Worm (Caenorhabditis elegans) whole organism, L4 larva: ENCODE measurements around the gene nkat-1.
"Not testable (repeated sequence)": the region's sequence is repeated elsewhere in the genome, so short reads cannot be mapped to it uniquely, and the experiment has no call there.

Source experiments
- D1046.2 ChIP-seq: fragments of 200-800 bp; sonication (Bioruptor generic); IDR thresholded peaks from 2 replicates; pipeline ENCODE4 v1.3.6; 2022; ENCODE audit warnings: missing genetic modification characterization, missing compliant biosample characterization
- F26F4.8 ChIP-seq: fragments of 200-800 bp; sonication (Bioruptor generic); conservative IDR thresholded peaks from 2 replicates; pipeline ENCODE4 v1.3.6; 2022; ENCODE audit warnings: missing genetic modification characterization, missing compliant biosample characterization
- F37D6.2 ChIP-seq: sonication (generic microtip); optimal IDR thresholded peaks from 2 replicates; lab custom pipeline; 2016; ENCODE audit warnings: mild to moderate bottlenecking, missing genetic modification characterization, missing compliant biosample characterization
- F44E2.7 ChIP-seq: fragments of 200-800 bp; sonication (Bioruptor generic); IDR thresholded peaks from 2 replicates; pipeline ENCODE4 v2.1.2; 2022; ENCODE audit warnings: missing genetic modification characterization, missing compliant biosample characterization
- T20F7.1 ChIP-seq: fragments of 200-800 bp; sonication (Bioruptor generic); optimal IDR thresholded peaks from 2 replicates; lab custom pipeline; 2018; ENCODE audit warnings: mild to moderate bottlenecking, missing genetic modification characterization, missing compliant biosample characterization
- T26A8.4 ChIP-seq: fragments of 200-800 bp; sonication (Bioruptor generic); IDR thresholded peaks from 2 replicates; pipeline ENCODE4 v1.3.6; 2022; ENCODE audit warnings: missing genetic modification characterization, missing compliant biosample characterization
- Y105C5A.15 ChIP-seq: fragments of 200-800 bp; sonication (Bioruptor generic); IDR thresholded peaks from 2 replicates; pipeline ENCODE4 v1.3.6; 2022; ENCODE audit warnings: missing genetic modification characterization, missing compliant biosample characterization
- aha-1 ChIP-seq: fragments of 150-350 bp; peaks from one replicate; lab custom pipeline; 2014; ENCODE audit warnings: missing biosample characterization, missing genetic modification characterization
- aly-2 ChIP-seq: sonication (generic microtip); optimal IDR thresholded peaks from 2 replicates; lab custom pipeline; 2018; ENCODE audit warnings: missing biosample characterization, missing genetic modification characterization
- arid-1 ChIP-seq: fragments of 200-800 bp; sonication (Bioruptor generic); conservative IDR thresholded peaks from 2 replicates; pipeline ENCODE4 v1.3.6; 2022; ENCODE audit warnings: missing genetic modification reagents, missing genetic modification characterization, missing compliant biosample characterization
- attf-4 ChIP-seq: sonication (generic microtip); optimal IDR thresholded peaks from 3 replicates; lab custom pipeline; 2017; ENCODE audit warnings: missing biosample characterization, missing genetic modification characterization
- ceh-82 ChIP-seq: sonication (generic microtip); optimal IDR thresholded peaks from 2 replicates; lab custom pipeline; 2017; ENCODE audit warnings: missing biosample characterization, missing genetic modification characterization
- ces-1 ChIP-seq: fragments of 150-350 bp; sonication (generic microtip); optimal IDR thresholded peaks from 4 replicates; lab custom pipeline; 2014; ENCODE audit warnings: missing biosample characterization, missing genetic modification reagents, missing genetic modification characterization
- daf-16 ChIP-seq, 3 experiments: sonication (generic microtip); optimal IDR thresholded peaks; 2 replicates each; lab custom pipeline; 2016 to 2017; ENCODE audit warnings: missing genetic modification characterization in 3 of 3, missing genetic modification reagents in 3 of 3, mild to moderate bottlenecking in 2 of 3, missing compliant biosample characterization in 2 of 3, missing biosample characterization in 1 of 3, moderate library complexity in 1 of 3
- daf-19 ChIP-seq: fragments of 200-800 bp; sonication (Bioruptor generic); conservative IDR thresholded peaks from 2 replicates; pipeline ENCODE4 v1.3.6; 2022; ENCODE audit warnings: missing genetic modification characterization, missing compliant biosample characterization
- dmd-6 ChIP-seq: fragments of 200-800 bp; sonication (Bioruptor generic); IDR thresholded peaks from 2 replicates; pipeline ENCODE4 v1.3.6; 2022; ENCODE audit warnings: missing genetic modification reagents, missing genetic modification characterization, missing compliant biosample characterization
- dpl-1 ChIP-seq: fragments of 150-350 bp; optimal IDR thresholded peaks from 2 replicates; lab custom pipeline; 2014; ENCODE audit warnings: missing biosample characterization, missing genetic modification reagents, missing genetic modification characterization
- duxl-1 ChIP-seq: sonication (generic microtip); optimal IDR thresholded peaks from 2 replicates; lab custom pipeline; 2016; ENCODE audit warnings: mild to moderate bottlenecking, missing genetic modification characterization, moderate library complexity, missing compliant biosample characterization; ENCODE audit not compliant: poor library complexity
- egl-43 ChIP-seq: fragments of 200-800 bp; sonication (Bioruptor generic); IDR thresholded peaks from 2 replicates; pipeline ENCODE4 v1.3.6; 2022; ENCODE audit warnings: missing genetic modification reagents, missing genetic modification characterization, missing compliant biosample characterization
- hif-1 ChIP-seq, 2 experiments: sonication (generic microtip); optimal IDR thresholded peaks; 2 replicates each; lab custom pipeline; 2016 to 2017; ENCODE audit warnings: missing compliant biosample characterization in 2 of 2, missing genetic modification characterization in 2 of 2, missing genetic modification reagents in 2 of 2, missing genotype in 2 of 2, mild to moderate bottlenecking in 1 of 2
- lim-7 ChIP-seq: fragments of 200-800 bp; sonication (Bioruptor generic); IDR thresholded peaks from 2 replicates; pipeline ENCODE4 v1.3.6; 2022; ENCODE audit warnings: missing genetic modification characterization, missing compliant biosample characterization
- lin-13 ChIP-seq: fragments of 150-350 bp; optimal IDR thresholded peaks from 2 replicates; lab custom pipeline; 2014; ENCODE audit warnings: missing biosample characterization, missing genetic modification reagents, missing genetic modification characterization
- lin-15B ChIP-seq: fragments of 150-350 bp; sonication (generic microtip); optimal IDR thresholded peaks from 3 replicates; lab custom pipeline; 2014; ENCODE audit warnings: missing biosample characterization, missing genetic modification characterization
- lin-29 ChIP-seq: fragments of 200-800 bp; sonication (Bioruptor generic); IDR thresholded peaks from 2 replicates; pipeline ENCODE4 v1.3.6; 2022; ENCODE audit warnings: missing genetic modification reagents, missing genetic modification characterization, missing compliant biosample characterization
- lin-38 ChIP-seq: fragments of 200-800 bp; sonication (Bioruptor generic); IDR thresholded peaks from 2 replicates; pipeline ENCODE4 v1.3.6; 2022; ENCODE audit warnings: missing genetic modification reagents, missing genetic modification characterization, missing compliant biosample characterization
- lsy-2 ChIP-seq, 2 experiments: fragments of 150-350 bp in 1 of 2; sonication (generic microtip) in 1 of 2; optimal IDR thresholded peaks; 2 replicates each; lab custom pipeline; 2014 to 2017; ENCODE audit warnings: missing biosample characterization in 2 of 2, missing genetic modification characterization in 2 of 2
- madf-5 ChIP-seq, 2 experiments: fragments of 200-800 bp; sonication (Bioruptor generic); IDR thresholded peaks; 2 replicates each; pipeline ENCODE4 v1.3.6; 2022; ENCODE audit warnings: missing compliant biosample characterization in 2 of 2, missing genetic modification characterization in 2 of 2
- mdl-1 ChIP-seq, 2 experiments: fragments of 150-350 bp in 1 of 2; sonication (generic microtip) in 1 of 2; optimal IDR thresholded peaks; 2 replicates each; lab custom pipeline; 2014 to 2017; ENCODE audit warnings: missing biosample characterization in 2 of 2, missing genetic modification characterization in 2 of 2
- mes-2 ChIP-seq: sonication (generic microtip); optimal IDR thresholded peaks from 2 replicates; lab custom pipeline; 2016; ENCODE audit warnings: missing genotype, mild to moderate bottlenecking, missing genetic modification characterization, missing compliant biosample characterization; ENCODE audit not compliant: poor library complexity, severe bottlenecking
- mxl-3 ChIP-seq: fragments of 200-800 bp; sonication (Bioruptor generic); optimal IDR thresholded peaks from 2 replicates; lab custom pipeline; 2018; ENCODE audit warnings: mild to moderate bottlenecking, missing genetic modification characterization, missing compliant biosample characterization
- nhr-10 ChIP-seq: fragments of 150-350 bp; optimal IDR thresholded peaks from 2 replicates; lab custom pipeline; 2014; ENCODE audit warnings: missing biosample characterization, missing genetic modification characterization
- nhr-11 ChIP-seq: fragments of 150-350 bp; optimal IDR thresholded peaks from 2 replicates; lab custom pipeline; 2014; ENCODE audit warnings: missing biosample characterization, missing genetic modification characterization
- nhr-237 ChIP-seq: sonication (generic microtip); optimal IDR thresholded peaks from 2 replicates; lab custom pipeline; 2017; ENCODE audit warnings: missing biosample characterization, missing genetic modification characterization
- nhr-6 ChIP-seq: fragments of 150-350 bp; optimal IDR thresholded peaks from 2 replicates; lab custom pipeline; 2014; ENCODE audit warnings: missing biosample characterization, missing genetic modification characterization
- nhr-76 ChIP-seq: fragments of 150-350 bp; optimal IDR thresholded peaks from 2 replicates; lab custom pipeline; 2014; ENCODE audit warnings: missing biosample characterization, missing genetic modification characterization
- php-3 ChIP-seq: fragments of 200-800 bp; sonication (Bioruptor generic); IDR thresholded peaks from 2 replicates; pipeline ENCODE4 v1.3.6; 2022; ENCODE audit warnings: missing genetic modification reagents, missing genetic modification characterization, missing compliant biosample characterization
- pqm-1 ChIP-seq: sonication (generic microtip); optimal IDR thresholded peaks from 2 replicates; lab custom pipeline; 2017; ENCODE audit warnings: missing biosample characterization, missing genetic modification characterization
- set-16 ChIP-seq: fragments of 200-800 bp; sonication (Bioruptor generic); IDR thresholded peaks from 2 replicates; pipeline ENCODE4 v1.3.6; 2022; ENCODE audit warnings: missing genetic modification reagents, missing genetic modification characterization, missing compliant biosample characterization
- skn-1 ChIP-seq: fragments of 150-350 bp; optimal IDR thresholded peaks from 2 replicates; lab custom pipeline; 2014; ENCODE audit warnings: missing biosample characterization, missing genetic modification characterization
- spr-3 ChIP-seq: fragments of 200-800 bp; sonication (Bioruptor generic); optimal IDR thresholded peaks from 2 replicates; lab custom pipeline; 2018; ENCODE audit warnings: mild to moderate bottlenecking, missing genetic modification characterization, missing compliant biosample characterization
- unc-62 ChIP-seq, 3 experiments: fragments of 150-350 bp in 1 of 3; sonication (generic microtip); optimal IDR thresholded peaks in 2 of 3; peaks in 1 of 3; 1 replicate in 1 of 3; 2 replicates in 2 of 3; lab custom pipeline; 2014 to 2017; ENCODE audit warnings: missing biosample characterization in 3 of 3, missing genetic modification characterization in 3 of 3, missing genetic modification reagents in 3 of 3, missing genotype in 1 of 3
- vab-7 ChIP-seq: fragments of 200-800 bp; sonication (Bioruptor generic); IDR thresholded peaks from 2 replicates; pipeline ENCODE4 v1.3.6; 2022; ENCODE audit warnings: missing genetic modification reagents, missing genetic modification characterization, missing compliant biosample characterization
- ztf-11 ChIP-seq: fragments of 150-350 bp; optimal IDR thresholded peaks from 2 replicates; lab custom pipeline; 2014; ENCODE audit warnings: missing biosample characterization, missing genetic modification characterization

Gene nkat-1

DNA sequence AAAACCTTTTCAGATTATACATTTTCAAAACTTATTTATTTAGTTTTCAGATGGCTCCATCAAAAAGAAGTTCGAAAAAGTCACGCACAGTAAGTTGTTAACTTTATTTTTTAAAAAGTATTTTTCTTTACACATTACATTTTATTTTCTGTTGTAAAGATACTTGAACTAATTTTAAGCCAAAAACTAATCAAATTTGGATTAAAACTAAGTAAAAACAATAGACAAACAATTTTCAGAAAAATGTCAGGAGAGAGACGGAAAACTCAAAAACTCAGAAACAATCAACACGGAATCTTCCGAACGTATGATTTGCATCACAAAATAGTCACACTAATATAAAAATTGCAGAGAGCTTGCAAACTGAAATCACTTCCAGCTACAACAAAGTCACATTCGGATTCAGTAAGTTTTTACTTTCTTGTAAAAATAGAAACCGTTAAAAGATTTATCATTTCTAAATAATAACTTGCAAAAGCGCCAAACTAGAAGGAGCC lies 2.0 kb upstream of the nkat-1 start, which contains the start of gene ceh-89:
ceh-89 (plus strand) TSS at position 51 of the 497 bp plus-strand sequence.
- TF ChIP-seq ceh-82 (tag; lab: Kevin White, UChicago) (no peak), aha-1 (tag; lab: Kevin White, UChicago) (peak; percentile 95)

DNA sequence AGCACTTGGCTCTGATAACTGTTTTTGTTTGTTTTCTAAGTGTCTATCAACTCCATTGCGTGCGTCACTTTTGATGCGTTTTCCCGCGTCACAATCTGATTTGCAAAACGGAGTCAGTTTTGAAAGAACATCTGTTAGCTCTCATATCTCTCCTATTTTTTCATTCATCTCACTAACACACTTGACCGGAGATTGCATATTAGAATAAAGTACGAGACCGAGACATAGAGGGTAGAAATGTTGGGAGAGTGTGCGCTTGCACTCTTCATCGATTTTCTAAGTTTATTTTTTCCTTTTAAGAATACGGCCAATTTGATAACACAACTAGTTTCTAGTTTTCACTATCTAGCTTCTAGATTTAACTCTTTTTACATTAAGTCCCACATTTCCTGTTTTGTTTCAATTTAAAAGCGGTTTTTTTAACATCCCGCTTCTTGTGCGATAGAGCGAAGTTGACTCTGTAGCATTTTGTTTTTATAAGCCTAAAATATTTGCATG lies 1.5 kb upstream of the nkat-1 start:
- TF ChIP-seq nhr-237 (tag; lab: Kevin White, UChicago) (no peak), lin-13 (GFP tag; lab: Kevin White, UChicago) (no peak), dpl-1 (GFP tag; lab: Kevin White, UChicago) (no peak), aly-2 (tag; lab: Kevin White, UChicago) (no peak), nhr-76 (tag; lab: Kevin White, UChicago) (no peak), unc-62 (GFP tag; optimal IDR thresholded peaks at IDR 0.05 in 1 of 2; lab: Kevin White, UChicago) (peak in 1 of 2 experiments; percentile 83), unc-62 (tag; optimal IDR thresholded peaks at IDR 0.05; lab: Kevin White, UChicago) (no peak), dmd-6 (no peak), lin-15B (tag; lab: Kevin White, UChicago) (no peak), D1046.2 (GFP tag; lab: Robert Waterston, UW) (no peak), nhr-6 (tag; lab: Kevin White, UChicago) (no peak), spr-3 (GFP tag; lab: Kevin White, UChicago) (no peak), hif-1 (tag; optimal IDR thresholded peaks at IDR 0.05; lab: Kevin White, UChicago) (no peak), nhr-11 (tag; lab: Kevin White, UChicago) (no peak), ztf-11 (tag; lab: Kevin White, UChicago) (no peak), php-3 (GFP tag; lab: Robert Waterston, UW) (no peak), arid-1 (GFP tag; lab: Robert Waterston, UW) (no peak), ces-1 (GFP tag; lab: Kevin White, UChicago) (peak; percentile 2)

DNA sequence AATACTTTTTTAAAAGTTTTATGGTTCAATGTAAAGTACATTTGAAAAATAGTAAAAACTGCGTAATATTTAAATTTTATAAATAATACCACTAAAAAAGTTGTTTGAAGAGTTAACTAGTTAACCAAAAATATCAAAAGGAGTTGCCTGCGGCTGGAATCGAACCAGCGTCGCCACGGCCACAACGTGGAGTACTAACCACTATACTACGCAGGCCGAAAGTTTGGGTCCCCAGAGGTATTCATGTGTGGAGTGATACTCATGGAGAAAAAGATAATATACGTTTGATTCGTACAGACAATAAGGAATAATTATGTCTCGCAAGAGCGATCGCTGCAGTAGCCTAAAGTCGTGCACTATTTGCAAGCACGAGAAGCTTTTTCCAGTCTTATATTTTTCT lies 3.1 kb downstream of the nkat-1 start:
- TF ChIP-seq mes-2 (tag; lab: Kevin White, UChicago), result peak; percentile 25
- TF ChIP-seq daf-19 (GFP tag; lab: Robert Waterston, UW), result peak; percentile 68; the same call in 1 of the 2 replicates
- 0 out of 4 replicates have a peak, but pooled peaks of 1 of the 2 experiments have one; percentile 11 for TF ChIP-seq madf-5 (GFP tag; IDR thresholded peaks at IDR 0.05; lab: Robert Waterston, UW)
- peak; percentile 78; the same call in 1 of the 2 replicates for TF ChIP-seq egl-43 (GFP tag; lab: Robert Waterston, UW)
- TF ChIP-seq F44E2.7 (GFP tag; lab: Robert Waterston, UW), result 0 out of 2 replicates have a peak, but pooled peaks have one; percentile 42
- TF ChIP-seq daf-16 (GFP tag; optimal IDR thresholded peaks at IDR 0.05; lab: Kevin White, UChicago), result not testable (repeated sequence)
- peak; percentile 10 for TF ChIP-seq daf-16 (tag; optimal IDR thresholded peaks at IDR 0.05; lab: Kevin White, UChicago)
- peak; percentile 34; the same call in 1 of the 2 replicates for TF ChIP-seq dmd-6
- TF ChIP-seq vab-7 (GFP tag; lab: Robert Waterston, UW), result 0 out of 2 replicates have a peak, but pooled peaks have one; percentile 45
- 0 out of 2 replicates have a peak, but pooled peaks have one; percentile 44 for TF ChIP-seq Y105C5A.15
- 0 out of 2 replicates have a peak, but pooled peaks have one; percentile 13 for TF ChIP-seq lin-29 (GFP tag; lab: Robert Waterston, UW)
- TF ChIP-seq lim-7 (GFP tag; lab: Robert Waterston, UW), result peak; percentile 58; the same call in 1 of the 2 replicates
- TF ChIP-seq T26A8.4, result peak; percentile 54; the same call in 1 of the 2 replicates
- TF ChIP-seq lin-38 (GFP tag; lab: Robert Waterston, UW), result peak; percentile 62
- peak; percentile 43 for TF ChIP-seq duxl-1 (tag; lab: Kevin White, UChicago)

DNA sequence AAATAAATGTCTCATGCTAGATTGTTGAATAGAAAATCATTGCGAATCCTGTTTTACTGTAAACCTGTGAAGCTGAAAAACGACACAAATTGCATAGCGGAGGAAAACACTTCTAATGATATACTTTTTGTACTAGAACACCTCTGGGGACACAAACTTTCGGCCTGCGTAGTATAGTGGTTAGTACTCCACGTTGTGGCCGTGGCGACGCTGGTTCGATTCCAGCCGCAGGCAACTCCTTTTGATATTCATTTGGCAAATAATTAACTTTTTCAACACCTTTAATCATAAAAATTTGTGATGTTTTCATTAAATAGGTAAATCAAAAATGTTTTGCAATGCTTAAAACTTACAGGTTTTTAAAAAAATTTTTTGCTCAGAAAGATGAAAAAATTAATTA lies 5.1 kb downstream of the nkat-1 start:
- TF ChIP-seq T20F7.1 (GFP tag; lab: Kevin White, UChicago) (no peak), lin-29 (GFP tag; lab: Robert Waterston, UW) (no peak), lin-38 (GFP tag; lab: Robert Waterston, UW) (peak; percentile 60), F37D6.2 (tag; lab: Kevin White, UChicago) (no peak), attf-4 (tag; lab: Kevin White, UChicago) (no peak), mdl-1 (tag; optimal IDR thresholded peaks at IDR 0.05; lab: Kevin White, UChicago) (no peak), Y105C5A.15 (no peak), mxl-3 (GFP tag; lab: Kevin White, UChicago) (no peak), nhr-6 (tag; lab: Kevin White, UChicago) (no peak), spr-3 (GFP tag; lab: Kevin White, UChicago) (no peak), madf-5 (GFP tag; IDR thresholded peaks at IDR 0.05; lab: Robert Waterston, UW) (no peak), lsy-2 (tag; optimal IDR thresholded peaks at IDR 0.05; lab: Kevin White, UChicago) (no peak), pqm-1 (tag; lab: Kevin White, UChicago) (no peak), set-16 (no peak), skn-1 (tag; lab: Kevin White, UChicago) (no peak), F26F4.8 (no peak), nhr-10 (tag; lab: Kevin White, UChicago) (no peak), mes-2 (tag; lab: Kevin White, UChicago) (peak; percentile 54), dmd-6 (peak; percentile 39)
